Worm (Caenorhabditis elegans) whole organism, young adult: ENCODE data around the gene clec-9.

Source experiments
- B0019.2 ChIP-seq: fragments of 200-800 bp; sonication (Bioruptor generic); conservative IDR thresholded peaks from 2 replicates; pipeline ENCODE4 v1.3.6; 2022; ENCODE audit warnings: missing genetic modification reagents, missing genetic modification characterization, missing compliant biosample characterization
- B0336.3 ChIP-seq: fragments of 200-800 bp; sonication (Bioruptor generic); IDR thresholded peaks from 2 replicates; pipeline ENCODE4 v1.3.6; 2022; ENCODE audit warnings: missing genetic modification characterization, missing compliant biosample characterization
- C06A6.2 ChIP-seq: fragments of 200-800 bp; sonication (Bioruptor generic); conservative IDR thresholded peaks from 2 replicates; pipeline ENCODE4 v1.3.6; 2022; ENCODE audit warnings: missing genetic modification characterization, missing compliant biosample characterization
- D2030.7 ChIP-seq: fragments of 200-800 bp; sonication (Bioruptor generic); IDR thresholded peaks from 2 replicates; pipeline ENCODE4 v1.3.6; 2022; ENCODE audit warnings: missing genetic modification reagents, missing genetic modification characterization, missing compliant biosample characterization
- F10E7.11 ChIP-seq: sonication (generic microtip); optimal IDR thresholded peaks from 2 replicates; lab custom pipeline; 2017; ENCODE audit warnings: mild to moderate bottlenecking, missing genetic modification characterization, moderate library complexity, missing compliant biosample characterization
- F22D6.2 ChIP-seq: sonication (generic microtip); optimal IDR thresholded peaks from 2 replicates; lab custom pipeline; 2016; ENCODE audit warnings: mild to moderate bottlenecking, missing genetic modification characterization, missing compliant biosample characterization
- F23B12.7 ChIP-seq: sonication (generic microtip); optimal IDR thresholded peaks from 2 replicates; lab custom pipeline; 2017; ENCODE audit warnings: missing genetic modification characterization, mild to moderate bottlenecking, missing compliant biosample characterization, antibody characterized with exemption, moderate library complexity; ENCODE audit not compliant: insufficient read depth
- F52B5.7 ChIP-seq: sonication (generic microtip); optimal IDR thresholded peaks from 2 replicates; lab custom pipeline; 2016; ENCODE audit warnings: mild to moderate bottlenecking, missing genetic modification characterization, missing compliant biosample characterization
- F57A8.1 ChIP-seq: fragments of 200-800 bp; sonication (Bioruptor generic); optimal IDR thresholded peaks from 2 replicates; lab custom pipeline; 2018; ENCODE audit warnings: mild to moderate bottlenecking, missing genetic modification characterization, moderate library complexity, missing compliant biosample characterization
- T07F8.4 ChIP-seq: sonication (generic microtip); optimal IDR thresholded peaks from 2 replicates; lab custom pipeline; 2016; ENCODE audit warnings: mild to moderate bottlenecking, missing genetic modification characterization, moderate library complexity, missing compliant biosample characterization
- Y53G8AR.9 ChIP-seq: fragments of 200-800 bp; sonication (Bioruptor generic); conservative IDR thresholded peaks from 2 replicates; pipeline ENCODE4 v1.3.6; 2022; ENCODE audit warnings: missing genetic modification reagents, missing genetic modification characterization, missing compliant biosample characterization
- ZK185.1 ChIP-seq: sonication (generic microtip); optimal IDR thresholded peaks from 2 replicates; lab custom pipeline; 2016; ENCODE audit warnings: mild to moderate bottlenecking, missing genetic modification characterization, missing compliant biosample characterization; ENCODE audit not compliant: poor library complexity, severe bottlenecking
- akir-1 ChIP-seq: fragments of 200-800 bp; sonication (Bioruptor generic); optimal IDR thresholded peaks from 2 replicates; lab custom pipeline; 2018; ENCODE audit warnings: mild to moderate bottlenecking, missing genetic modification characterization, moderate library complexity, missing compliant biosample characterization
- bed-1 ChIP-seq: fragments of 200-800 bp; sonication (Bioruptor generic); IDR thresholded peaks from 2 replicates; pipeline ENCODE4 v1.3.6; 2022; ENCODE audit warnings: missing genetic modification reagents, missing genetic modification characterization, missing compliant biosample characterization
- bed-2 ChIP-seq: fragments of 200-800 bp; sonication (Bioruptor generic); IDR thresholded peaks from 2 replicates; pipeline ENCODE4 v1.3.6; 2022; ENCODE audit warnings: missing genetic modification reagents, missing genetic modification characterization, missing compliant biosample characterization
- ceh-91 ChIP-seq: fragments of 200-800 bp; sonication (Bioruptor generic); IDR thresholded peaks from 2 replicates; pipeline ENCODE4 v1.3.6; 2022; ENCODE audit warnings: missing genetic modification reagents, missing genetic modification characterization, missing compliant biosample characterization
- egl-18 ChIP-seq: fragments of 200-800 bp; sonication (Bioruptor generic); IDR thresholded peaks from 2 replicates; pipeline ENCODE4 v1.3.6; 2022; ENCODE audit warnings: missing genetic modification reagents, missing genetic modification characterization, missing compliant biosample characterization
- egl-44 ChIP-seq: fragments of 200-800 bp; sonication (Bioruptor generic); IDR thresholded peaks from 2 replicates; pipeline ENCODE4 v1.3.6; 2022; ENCODE audit warnings: missing genetic modification reagents, missing genetic modification characterization, missing compliant biosample characterization
- ets-4 ChIP-seq: fragments of 200-800 bp; sonication (Bioruptor generic); optimal IDR thresholded peaks from 2 replicates; lab custom pipeline; 2018; ENCODE audit warnings: mild to moderate bottlenecking, missing genetic modification characterization, missing compliant biosample characterization
- fkh-3 ChIP-seq: sonication (generic microtip); optimal IDR thresholded peaks from 2 replicates; lab custom pipeline; 2016; ENCODE audit warnings: mild to moderate bottlenecking, missing genetic modification characterization, missing compliant biosample characterization
- gei-17 ChIP-seq: fragments of 200-800 bp; sonication (Bioruptor generic); optimal IDR thresholded peaks from 2 replicates; lab custom pipeline; 2018; ENCODE audit warnings: mild to moderate bottlenecking, missing genetic modification characterization, missing compliant biosample characterization
- him-1 ChIP-seq: sonication (generic microtip); optimal IDR thresholded peaks from 2 replicates; lab custom pipeline; 2016; ENCODE audit warnings: missing genotype, missing genetic modification reagents, missing genetic modification characterization, missing compliant biosample characterization
- hmg-1.2 ChIP-seq: fragments of 200-800 bp; sonication (Bioruptor generic); IDR thresholded peaks from 2 replicates; pipeline ENCODE4 v1.3.6; 2022; ENCODE audit warnings: missing genetic modification reagents, missing genetic modification characterization, missing compliant biosample characterization
- let-526 ChIP-seq: fragments of 200-800 bp; sonication (Bioruptor generic); IDR thresholded peaks from 2 replicates; pipeline ENCODE4 v1.3.6; 2022; ENCODE audit warnings: missing genetic modification reagents, missing genetic modification characterization, missing compliant biosample characterization
- madf-10 ChIP-seq: sonication (generic microtip); optimal IDR thresholded peaks from 2 replicates; lab custom pipeline; 2016; ENCODE audit warnings: mild to moderate bottlenecking, missing genetic modification characterization, missing compliant biosample characterization
- mcd-1 ChIP-seq: fragments of 200-800 bp; sonication (Bioruptor generic); IDR thresholded peaks from 2 replicates; pipeline ENCODE4 v1.3.6; 2022; ENCODE audit warnings: missing genetic modification reagents, missing genetic modification characterization, missing compliant biosample characterization
- mes-4 ChIP-seq: sonication (generic microtip); optimal IDR thresholded peaks from 2 replicates; lab custom pipeline; 2016; ENCODE audit warnings: missing genotype, missing genetic modification characterization, missing compliant biosample characterization
- nfya-1 ChIP-seq: sonication (generic microtip); optimal IDR thresholded peaks from 2 replicates; lab custom pipeline; 2017; ENCODE audit warnings: antibody characterized with exemption, missing compliant biosample characterization, missing genetic modification characterization, borderline replicate concordance; ENCODE audit not compliant: insufficient read depth
- nhr-120 ChIP-seq: fragments of 200-800 bp; sonication (Bioruptor generic); IDR thresholded peaks from 2 replicates; pipeline ENCODE4 v1.3.6; 2022; ENCODE audit warnings: missing genetic modification characterization, missing compliant biosample characterization
- nhr-179 ChIP-seq: sonication (generic microtip); optimal IDR thresholded peaks from 2 replicates; lab custom pipeline; 2016; ENCODE audit warnings: mild to moderate bottlenecking, missing genetic modification characterization, missing compliant biosample characterization
- nhr-27 ChIP-seq: fragments of 200-800 bp; sonication (Bioruptor generic); optimal IDR thresholded peaks from 2 replicates; lab custom pipeline; 2018; ENCODE audit warnings: mild to moderate bottlenecking, missing genetic modification characterization, moderate library complexity, missing compliant biosample characterization
- pha-4 ChIP-seq: fragments of 150-350 bp; sonication (generic microtip); optimal IDR thresholded peaks from 2 replicates; lab custom pipeline; 2014; ENCODE audit warnings: missing biosample characterization, missing genetic modification reagents, missing genetic modification characterization
- rcor-1 ChIP-seq: fragments of 200-800 bp; sonication (Bioruptor generic); IDR thresholded peaks from 2 replicates; pipeline ENCODE4 v1.3.6; 2022; ENCODE audit warnings: missing genetic modification reagents, missing genetic modification characterization, missing compliant biosample characterization
- rpc-1 ChIP-seq, 2 experiments: fragments of 150-350 bp in 1 of 2; sonication (generic microtip) in 1 of 2; optimal IDR thresholded peaks; 2 replicates each; lab custom pipeline; 2014 to 2018; ENCODE audit warnings: missing biosample characterization in 1 of 2, missing genetic modification characterization in 1 of 2, missing genetic modification reagents in 1 of 2, missing genotype in 1 of 2
- snpc-3.4 ChIP-seq: sonication (generic microtip); optimal IDR thresholded peaks from 2 replicates; lab custom pipeline; 2017; ENCODE audit warnings: missing genetic modification characterization, mild to moderate bottlenecking, missing compliant biosample characterization, antibody characterized with exemption, moderate library complexity, missing genotype, missing genetic modification reagents
- somi-1 ChIP-seq: fragments of 200-800 bp; sonication (Bioruptor generic); optimal IDR thresholded peaks from 2 replicates; lab custom pipeline; 2018; ENCODE audit warnings: mild to moderate bottlenecking, missing genetic modification characterization, missing compliant biosample characterization
- tlf-1 ChIP-seq: fragments of 200-800 bp; sonication (Bioruptor generic); optimal IDR thresholded peaks from 2 replicates; lab custom pipeline; 2018; ENCODE audit warnings: mild to moderate bottlenecking, missing genetic modification characterization, missing compliant biosample characterization
- zfh-2 ChIP-seq: fragments of 200-800 bp; sonication (Bioruptor generic); conservative IDR thresholded peaks from 2 replicates; pipeline ENCODE4 v1.3.6; 2022; ENCODE audit warnings: missing genetic modification reagents, missing genetic modification characterization, missing compliant biosample characterization
- ztf-18 ChIP-seq: sonication (generic microtip); optimal IDR thresholded peaks from 2 replicates; lab custom pipeline; 2016; ENCODE audit warnings: missing genotype, mild to moderate bottlenecking, missing genetic modification characterization, missing compliant biosample characterization
- ztf-22 ChIP-seq: fragments of 200-800 bp; sonication (Bioruptor generic); optimal IDR thresholded peaks from 2 replicates; lab custom pipeline; 2018; ENCODE audit warnings: mild to moderate bottlenecking, missing genetic modification characterization, moderate library complexity, missing compliant biosample characterization
- ztf-6 ChIP-seq: fragments of 200-800 bp; sonication (Bioruptor generic); IDR thresholded peaks from 2 replicates; pipeline ENCODE4 v1.3.6; 2022; ENCODE audit warnings: missing genetic modification reagents, missing genetic modification characterization, missing compliant biosample characterization

Gene clec-9

ce11 chrV:16675553-16675952 is 30.9 kb downstream of the clec-9 start, which contains the start of gene srz-1:
srz-1 (plus strand) TSS chrV:16675853.
- TF ChIP-seq D2030.7 (no peak), ztf-18 (tag; lab: Kevin White, UChicago) (no peak), Y53G8AR.9 (GFP tag; lab: Robert Waterston, UW) (no peak), nfya-1 (tag; lab: Kevin White, UChicago) (no peak), bed-2 (GFP tag; lab: Robert Waterston, UW) (no peak), egl-44 (GFP tag; lab: Robert Waterston, UW) (no peak), pha-4 (tag; lab: Kevin White, UChicago) (no peak)

- TF ChIP-seq ztf-6 (no peak), nhr-120 (no peak), somi-1 (GFP tag; lab: Kevin White, UChicago) (no peak), gei-17 (no peak), ceh-91 (GFP tag; lab: Robert Waterston, UW) (no peak), F52B5.7 (tag; lab: Kevin White, UChicago) (no peak), ztf-22 (GFP tag; lab: Kevin White, UChicago) (no peak), nhr-179 (tag; lab: Kevin White, UChicago) (no peak), bed-2 (GFP tag; lab: Robert Waterston, UW) (no peak), ets-4 (no peak), fkh-3 (tag; lab: Kevin White, UChicago) (no peak), B0019.2 (GFP tag; lab: Robert Waterston, UW) (no peak), C06A6.2 (GFP tag; lab: Robert Waterston, UW) (no peak), let-526 (no peak), rpc-1 (optimal IDR thresholded peaks at IDR 0.05; lab: Kevin White, UChicago) (no peak), rpc-1 (tag; optimal IDR thresholded peaks at IDR 0.05; lab: Kevin White, UChicago) (no peak)
Observed at ce11 chrV:16674399-16674798, 32.0 kb downstream of the clec-9 start.

- TF ChIP-seq fkh-3 (tag; lab: Kevin White, UChicago) (no peak), ztf-6 (no peak), nhr-179 (tag; lab: Kevin White, UChicago) (no peak)
Observed at ce11 chrV:16672198-16672597, 34.3 kb downstream of the clec-9 start, which contains the start of gene F14F8.8. F14F8.8 (minus strand) TSS chrV:16672298.

- TF ChIP-seq F22D6.2 (no peak), him-1 (no peak), egl-44 (GFP tag; lab: Robert Waterston, UW) (no peak), B0336.3 (GFP tag; lab: Robert Waterston, UW) (no peak), C06A6.2 (GFP tag; lab: Robert Waterston, UW) (no peak)
- TF ChIP-seq, all 124 proteins: peak for 0
Observed at ce11 chrV:16671190-16671589, 35.3 kb downstream of the clec-9 start, which contains the start of gene str-61. str-61 (minus strand) TSS chrV:16671290.

ce11 chrV:16668473-16668872 is 38.0 kb downstream of the clec-9 start, which contains the start of gene F14F8.9:
F14F8.9 (minus strand) TSS chrV:16668573.
- TF ChIP-seq tlf-1 (GFP tag; lab: Kevin White, UChicago): no peak
- TF ChIP-seq mcd-1 (GFP tag; lab: Robert Waterston, UW): no peak
- TF ChIP-seq F23B12.7 (tag; lab: Kevin White, UChicago): no peak
- TF ChIP-seq rcor-1 (GFP tag; lab: Robert Waterston, UW): no peak
- no peak for TF ChIP-seq bed-1 (GFP tag; lab: Robert Waterston, UW)
- TF ChIP-seq snpc-3.4 (tag; lab: Kevin White, UChicago): no peak
- no peak for TF ChIP-seq mes-4
- no peak for TF ChIP-seq madf-10 (tag; lab: Kevin White, UChicago)
- TF ChIP-seq akir-1 (GFP tag; lab: Kevin White, UChicago): no peak
- TF ChIP-seq zfh-2 (GFP tag; lab: Robert Waterston, UW): no peak
- TF ChIP-seq egl-18 (GFP tag; lab: Robert Waterston, UW): no peak
- TF ChIP-seq ZK185.1 (tag; lab: Kevin White, UChicago): no peak
- no peak for TF ChIP-seq F57A8.1 (GFP tag; lab: Kevin White, UChicago)
- no peak for TF ChIP-seq hmg-1.2 (GFP tag; lab: Robert Waterston, UW)
- no peak for TF ChIP-seq F10E7.11 (tag; lab: Kevin White, UChicago)
- no peak for TF ChIP-seq T07F8.4 (tag; lab: Kevin White, UChicago)
- TF ChIP-seq nhr-27 (tag; lab: Kevin White, UChicago): no peak
